Worm (Caenorhabditis elegans) whole organism, young adult: Measurements from ENCODE around the gene tag-250.

ENCODE experiments used
- B0261.1 ChIP-seq: sonication (generic microtip); optimal IDR thresholded peaks from 2 replicates; lab custom pipeline; 2016; ENCODE audit warnings: mild to moderate bottlenecking, missing genetic modification characterization, moderate library complexity, missing compliant biosample characterization
- bed-1 ChIP-seq: fragments of 200-800 bp; sonication (Bioruptor generic); IDR thresholded peaks from 2 replicates; pipeline ENCODE4 v1.3.6; 2022; ENCODE audit warnings: missing genetic modification reagents, missing genetic modification characterization, missing compliant biosample characterization
- ceh-40 ChIP-seq: fragments of 200-800 bp; sonication (Bioruptor generic); IDR thresholded peaks from 2 replicates; pipeline ENCODE4 v1.3.6; 2022; ENCODE audit warnings: missing genetic modification characterization, missing compliant biosample characterization
- ceh-58 ChIP-seq: fragments of 200-800 bp; sonication (Bioruptor generic); IDR thresholded peaks from 2 replicates; pipeline ENCODE4 v1.3.6; 2022; ENCODE audit warnings: missing genetic modification characterization, missing compliant biosample characterization
- tlf-1 ChIP-seq: fragments of 200-800 bp; sonication (Bioruptor generic); optimal IDR thresholded peaks from 2 replicates; lab custom pipeline; 2018; ENCODE audit warnings: mild to moderate bottlenecking, missing genetic modification characterization, missing compliant biosample characterization

DNA sequence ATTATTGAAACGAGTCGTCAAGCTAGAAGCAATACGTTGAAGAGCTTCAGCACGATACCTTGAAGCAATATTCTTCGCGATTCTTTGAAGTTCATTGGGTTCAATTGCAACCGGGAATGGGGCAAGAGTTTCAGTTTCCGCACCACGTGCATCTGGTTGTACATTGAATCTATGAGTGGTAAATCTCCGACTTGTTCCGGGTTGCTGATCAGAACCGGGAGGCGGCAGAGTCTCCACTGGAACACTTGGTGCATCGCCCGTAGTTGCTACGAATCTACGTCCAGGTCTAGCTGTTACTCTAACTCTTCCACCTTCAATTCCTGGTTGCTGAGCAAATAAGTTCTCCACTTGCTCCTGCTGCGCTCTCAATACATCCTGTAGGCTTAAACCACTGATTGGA, 35.7 kb downstream of the tag-250 start:
- TF ChIP-seq B0261.1 (tag; lab: Kevin White, UChicago): no peak
- TF ChIP-seq ceh-58 (GFP tag; lab: Robert Waterston, UW): no peak
- no peak for TF ChIP-seq tlf-1 (GFP tag; lab: Kevin White, UChicago)
- no peak for TF ChIP-seq ceh-40 (GFP tag; lab: Robert Waterston, UW)
- no peak for TF ChIP-seq bed-1 (GFP tag; lab: Robert Waterston, UW)
